Worm (Caenorhabditis elegans) whole organism, L3 larva: ENCODE measurements around the gene C36B7.2.

Experiments
- ama-1 ChIP-seq: fragments of 150-350 bp; optimal IDR thresholded peaks from 2 replicates; lab custom pipeline; 2018
- ceh-16 ChIP-seq: sonication (generic microtip); optimal IDR thresholded peaks from 2 replicates; lab custom pipeline; 2017; ENCODE audit warnings: missing biosample characterization, missing genetic modification characterization
- daf-12 ChIP-seq: fragments of 150-350 bp; optimal IDR thresholded peaks from 2 replicates; lab custom pipeline; 2014; ENCODE audit warnings: missing biosample characterization, missing genetic modification reagents, missing genetic modification characterization
- egl-27 ChIP-seq: sonication (generic microtip); optimal IDR thresholded peaks from 4 replicates; lab custom pipeline; 2017; ENCODE audit warnings: missing biosample characterization, missing genetic modification reagents, missing genetic modification characterization
- fos-1 ChIP-seq: fragments of 150-350 bp; optimal IDR thresholded peaks from 2 replicates; lab custom pipeline; 2014; ENCODE audit warnings: missing biosample characterization, missing genetic modification characterization
- nhr-11 ChIP-seq: fragments of 150-350 bp; optimal IDR thresholded peaks from 2 replicates; lab custom pipeline; 2014; ENCODE audit warnings: missing biosample characterization, missing genetic modification characterization
- nhr-25 ChIP-seq: sonication (generic microtip); optimal IDR thresholded peaks from 2 replicates; lab custom pipeline; 2017; ENCODE audit warnings: missing biosample characterization, missing genetic modification characterization
- snpc-4 ChIP-seq: fragments of 150-350 bp; optimal IDR thresholded peaks from 2 replicates; lab custom pipeline; 2014; ENCODE audit warnings: missing biosample characterization, missing genetic modification characterization
- ztf-4 ChIP-seq: fragments of 150-350 bp; optimal IDR thresholded peaks from 2 replicates; lab custom pipeline; 2014; ENCODE audit warnings: missing biosample characterization, missing genetic modification characterization

- TF ChIP-seq daf-12 = no peak
- TF ChIP-seq snpc-4 (tag; lab: Kevin White, UChicago) = no peak
- no peak for TF ChIP-seq nhr-25 (tag; lab: Kevin White, UChicago)
- no peak for TF ChIP-seq egl-27 (tag; lab: Kevin White, UChicago)
- TF ChIP-seq nhr-11 (tag; lab: Kevin White, UChicago) = no peak
- TF ChIP-seq ceh-16 (tag; lab: Kevin White, UChicago) = no peak
- TF ChIP-seq ama-1 = no peak
- no peak for TF ChIP-seq ztf-4
- TF ChIP-seq fos-1 = no peak
Measured at ce11 chrX:7106103-7106502, at the start of gene C36B7.2.
